Worm (Caenorhabditis elegans) whole organism, young adult: ENCODE measurements around the gene EEED8.3.

Experiments used
- C17E4.6 ChIP-seq: fragments of 200-800 bp; sonication (Bioruptor generic); IDR thresholded peaks from 2 replicates; pipeline ENCODE4 v1.3.6; 2022; ENCODE audit warnings: missing genetic modification reagents, missing genetic modification characterization, missing compliant biosample characterization
- D2030.7 ChIP-seq: fragments of 200-800 bp; sonication (Bioruptor generic); IDR thresholded peaks from 2 replicates; pipeline ENCODE4 v1.3.6; 2022; ENCODE audit warnings: missing genetic modification reagents, missing genetic modification characterization, missing compliant biosample characterization
- F10E7.11 ChIP-seq: sonication (generic microtip); optimal IDR thresholded peaks from 2 replicates; lab custom pipeline; 2017; ENCODE audit warnings: mild to moderate bottlenecking, missing genetic modification characterization, moderate library complexity, missing compliant biosample characterization
- F23B12.7 ChIP-seq: sonication (generic microtip); optimal IDR thresholded peaks from 2 replicates; lab custom pipeline; 2017; ENCODE audit warnings: missing genetic modification characterization, mild to moderate bottlenecking, missing compliant biosample characterization, antibody characterized with exemption, moderate library complexity; ENCODE audit not compliant: insufficient read depth
- F37B4.10 ChIP-seq: fragments of 200-800 bp; sonication (Bioruptor generic); IDR thresholded peaks from 2 replicates; pipeline ENCODE4 v1.3.6; 2022; ENCODE audit warnings: missing genetic modification characterization, missing compliant biosample characterization
- F52B5.7 ChIP-seq: sonication (generic microtip); optimal IDR thresholded peaks from 2 replicates; lab custom pipeline; 2016; ENCODE audit warnings: mild to moderate bottlenecking, missing genetic modification characterization, missing compliant biosample characterization
- K11D2.4 ChIP-seq: fragments of 200-800 bp; sonication (Bioruptor generic); IDR thresholded peaks from 2 replicates; pipeline ENCODE4 v1.3.6; 2022; ENCODE audit warnings: missing genetic modification reagents, missing genetic modification characterization, missing compliant biosample characterization
- K12H6.12 ChIP-seq: fragments of 200-800 bp; sonication (Bioruptor generic); optimal IDR thresholded peaks from 2 replicates; lab custom pipeline; 2018; ENCODE audit warnings: mild to moderate bottlenecking, missing genetic modification characterization, missing compliant biosample characterization
- T07F8.4 ChIP-seq: sonication (generic microtip); optimal IDR thresholded peaks from 2 replicates; lab custom pipeline; 2016; ENCODE audit warnings: mild to moderate bottlenecking, missing genetic modification characterization, moderate library complexity, missing compliant biosample characterization
- T26A5.8 ChIP-seq: sonication (generic microtip); optimal IDR thresholded peaks from 2 replicates; lab custom pipeline; 2016; ENCODE audit warnings: missing genetic modification characterization, missing compliant biosample characterization
- aptf-2 ChIP-seq: fragments of 200-800 bp; sonication (Bioruptor generic); conservative IDR thresholded peaks from 2 replicates; pipeline ENCODE4 v1.3.6; 2022; ENCODE audit warnings: missing genetic modification reagents, missing genetic modification characterization, missing compliant biosample characterization
- atf-7 ChIP-seq: sonication (generic microtip); optimal IDR thresholded peaks from 2 replicates; lab custom pipeline; 2017; ENCODE audit warnings: mild to moderate bottlenecking, missing genetic modification characterization, missing compliant biosample characterization
- attf-3 ChIP-seq: fragments of 200-800 bp; sonication (Bioruptor generic); conservative IDR thresholded peaks from 2 replicates; pipeline ENCODE4 v1.3.6; 2022; ENCODE audit warnings: missing genetic modification reagents, missing genetic modification characterization, missing compliant biosample characterization
- attf-6 ChIP-seq: fragments of 200-800 bp; sonication (Bioruptor generic); IDR thresholded peaks from 2 replicates; pipeline ENCODE4 v1.3.6; 2022; ENCODE audit warnings: missing genetic modification reagents, missing genetic modification characterization, missing compliant biosample characterization
- bed-2 ChIP-seq: fragments of 200-800 bp; sonication (Bioruptor generic); IDR thresholded peaks from 2 replicates; pipeline ENCODE4 v1.3.6; 2022; ENCODE audit warnings: missing genetic modification reagents, missing genetic modification characterization, missing compliant biosample characterization
- ccch-3 ChIP-seq: fragments of 200-800 bp; sonication (Bioruptor generic); optimal IDR thresholded peaks from 2 replicates; lab custom pipeline; 2018; ENCODE audit warnings: mild to moderate bottlenecking, missing genetic modification characterization, missing compliant biosample characterization
- ceh-100 ChIP-seq: fragments of 200-800 bp; sonication (Bioruptor generic); IDR thresholded peaks from 2 replicates; pipeline ENCODE4 v1.3.6; 2022; ENCODE audit warnings: missing genetic modification reagents, missing genetic modification characterization, missing compliant biosample characterization
- ceh-27 ChIP-seq: fragments of 200-800 bp; sonication (Bioruptor generic); optimal IDR thresholded peaks from 2 replicates; lab custom pipeline; 2018; ENCODE audit warnings: mild to moderate bottlenecking, missing genetic modification characterization, moderate library complexity, missing compliant biosample characterization
- ceh-58 ChIP-seq: fragments of 200-800 bp; sonication (Bioruptor generic); IDR thresholded peaks from 2 replicates; pipeline ENCODE4 v1.3.6; 2022; ENCODE audit warnings: missing genetic modification characterization, missing compliant biosample characterization
- ceh-91 ChIP-seq: fragments of 200-800 bp; sonication (Bioruptor generic); IDR thresholded peaks from 2 replicates; pipeline ENCODE4 v1.3.6; 2022; ENCODE audit warnings: missing genetic modification reagents, missing genetic modification characterization, missing compliant biosample characterization
- dpl-1 ChIP-seq: fragments of 150-350 bp; optimal IDR thresholded peaks from 2 replicates; lab custom pipeline; 2014; ENCODE audit warnings: missing biosample characterization, missing genetic modification reagents, missing genetic modification characterization
- egrh-3 ChIP-seq: fragments of 200-800 bp; sonication (Bioruptor generic); IDR thresholded peaks from 2 replicates; pipeline ENCODE4 v1.3.6; 2022; ENCODE audit warnings: missing genetic modification reagents, missing genetic modification characterization, missing compliant biosample characterization
- ets-4 ChIP-seq: fragments of 200-800 bp; sonication (Bioruptor generic); optimal IDR thresholded peaks from 2 replicates; lab custom pipeline; 2018; ENCODE audit warnings: mild to moderate bottlenecking, missing genetic modification characterization, missing compliant biosample characterization
- fkh-3 ChIP-seq: sonication (generic microtip); optimal IDR thresholded peaks from 2 replicates; lab custom pipeline; 2016; ENCODE audit warnings: mild to moderate bottlenecking, missing genetic modification characterization, missing compliant biosample characterization
- hmg-20 ChIP-seq: fragments of 200-800 bp; sonication (Bioruptor generic); IDR thresholded peaks from 2 replicates; pipeline ENCODE4 v1.3.6; 2022; ENCODE audit warnings: missing genetic modification reagents, missing genetic modification characterization, missing compliant biosample characterization
- lin-26 ChIP-seq: fragments of 200-800 bp; sonication (Bioruptor generic); IDR thresholded peaks from 2 replicates; pipeline ENCODE4 v1.3.6; 2022; ENCODE audit warnings: missing genetic modification reagents, missing genetic modification characterization, missing compliant biosample characterization
- lin-40 ChIP-seq: sonication (generic microtip); optimal IDR thresholded peaks from 2 replicates; lab custom pipeline; 2016; ENCODE audit warnings: missing genetic modification characterization, mild to moderate bottlenecking, missing compliant biosample characterization, missing genotype, missing genetic modification reagents
- lir-1 ChIP-seq: fragments of 200-800 bp; sonication (Bioruptor generic); conservative IDR thresholded peaks from 2 replicates; pipeline ENCODE4 v1.3.6; 2022; ENCODE audit warnings: missing genetic modification reagents, missing genetic modification characterization, missing compliant biosample characterization
- lsl-1 ChIP-seq: fragments of 200-800 bp; sonication (Bioruptor generic); optimal IDR thresholded peaks from 2 replicates; lab custom pipeline; 2018; ENCODE audit warnings: mild to moderate bottlenecking, missing genetic modification characterization, moderate library complexity, missing compliant biosample characterization
- madf-10 ChIP-seq: sonication (generic microtip); optimal IDR thresholded peaks from 2 replicates; lab custom pipeline; 2016; ENCODE audit warnings: mild to moderate bottlenecking, missing genetic modification characterization, missing compliant biosample characterization
- madf-3 ChIP-seq: fragments of 200-800 bp; sonication (Bioruptor generic); IDR thresholded peaks from 2 replicates; pipeline ENCODE4 v1.3.6; 2022; ENCODE audit warnings: missing genetic modification reagents, missing genetic modification characterization, missing compliant biosample characterization
- mes-4 ChIP-seq: sonication (generic microtip); optimal IDR thresholded peaks from 2 replicates; lab custom pipeline; 2016; ENCODE audit warnings: missing genotype, missing genetic modification characterization, missing compliant biosample characterization
- nfya-1 ChIP-seq: sonication (generic microtip); optimal IDR thresholded peaks from 2 replicates; lab custom pipeline; 2017; ENCODE audit warnings: antibody characterized with exemption, missing compliant biosample characterization, missing genetic modification characterization, borderline replicate concordance; ENCODE audit not compliant: insufficient read depth
- pha-4 ChIP-seq: fragments of 150-350 bp; sonication (generic microtip); optimal IDR thresholded peaks from 2 replicates; lab custom pipeline; 2014; ENCODE audit warnings: missing biosample characterization, missing genetic modification reagents, missing genetic modification characterization
- rcor-1 ChIP-seq: fragments of 200-800 bp; sonication (Bioruptor generic); IDR thresholded peaks from 2 replicates; pipeline ENCODE4 v1.3.6; 2022; ENCODE audit warnings: missing genetic modification reagents, missing genetic modification characterization, missing compliant biosample characterization
- snpc-1.1 ChIP-seq: sonication (generic microtip); optimal IDR thresholded peaks from 2 replicates; lab custom pipeline; 2017; ENCODE audit warnings: missing genetic modification characterization, mild to moderate bottlenecking, missing compliant biosample characterization, antibody characterized with exemption, moderate library complexity, missing genotype, missing genetic modification reagents; ENCODE audit not compliant: insufficient read depth
- tbp1 ChIP-seq: fragments of 200-800 bp; sonication (Bioruptor generic); optimal IDR thresholded peaks from 2 replicates; lab custom pipeline; 2018; ENCODE audit warnings: mild to moderate bottlenecking, missing genetic modification characterization, missing compliant biosample characterization
- zfh-2 ChIP-seq: fragments of 200-800 bp; sonication (Bioruptor generic); conservative IDR thresholded peaks from 2 replicates; pipeline ENCODE4 v1.3.6; 2022; ENCODE audit warnings: missing genetic modification reagents, missing genetic modification characterization, missing compliant biosample characterization
- ztf-18 ChIP-seq: sonication (generic microtip); optimal IDR thresholded peaks from 2 replicates; lab custom pipeline; 2016; ENCODE audit warnings: missing genotype, mild to moderate bottlenecking, missing genetic modification characterization, missing compliant biosample characterization
- ztf-26 ChIP-seq: sonication (generic microtip); optimal IDR thresholded peaks from 2 replicates; lab custom pipeline; 2017; ENCODE audit warnings: missing genetic modification characterization, missing compliant biosample characterization
- ztf-28 ChIP-seq: fragments of 200-800 bp; sonication (Bioruptor generic); IDR thresholded peaks from 2 replicates; pipeline ENCODE4 v1.3.6; 2022; ENCODE audit warnings: missing genetic modification reagents, missing genetic modification characterization, missing compliant biosample characterization
- ztf-3 ChIP-seq: fragments of 200-800 bp; sonication (Bioruptor generic); optimal IDR thresholded peaks from 2 replicates; lab custom pipeline; 2018; ENCODE audit warnings: mild to moderate bottlenecking, missing genetic modification characterization, missing compliant biosample characterization
- ztf-6 ChIP-seq: fragments of 200-800 bp; sonication (Bioruptor generic); IDR thresholded peaks from 2 replicates; pipeline ENCODE4 v1.3.6; 2022; ENCODE audit warnings: missing genetic modification reagents, missing genetic modification characterization, missing compliant biosample characterization

Gene EEED8.3

ce11 chrII:5365645-5366044 lies 48.4 kb upstream of the EEED8.3 start, which contains the start of gene F09E5.16:
TSS of gene F09E5.16 (minus strand) at chrII:5365745.
- no peak for TF ChIP-seq fkh-3 (tag; lab: Kevin White, UChicago)
- no peak for TF ChIP-seq F23B12.7 (tag; lab: Kevin White, UChicago)

ce11 chrII:5370641-5371040 lies 43.4 kb upstream of the EEED8.3 start, which contains the start of gene F09E5.12:
TSS of gene F09E5.12 (minus strand) at chrII:5370741.
- TF ChIP-seq ets-4 (GFP tag; lab: Kevin White, UChicago) (no peak), lin-40 (tag; lab: Kevin White, UChicago) (no peak), mes-4 (tag; lab: Kevin White, UChicago) (no peak), aptf-2 (GFP tag; lab: Robert Waterston, UW) (no peak), madf-3 (GFP tag; lab: Robert Waterston, UW) (no peak), F10E7.11 (no peak), atf-7 (tag; lab: Kevin White, UChicago) (no peak), F52B5.7 (no peak), pha-4 (tag; lab: Kevin White, UChicago) (no peak), K11D2.4 (GFP tag; lab: Robert Waterston, UW) (no peak), nfya-1 (tag; lab: Kevin White, UChicago) (no peak), rcor-1 (GFP tag; lab: Robert Waterston, UW) (no peak), C17E4.6 (no peak), attf-6 (GFP tag; lab: Robert Waterston, UW) (no peak), ztf-6 (GFP tag; lab: Robert Waterston, UW) (no peak), lin-26 (GFP tag; lab: Robert Waterston, UW) (no peak), hmg-20 (no peak), zfh-2 (GFP tag; lab: Robert Waterston, UW) (no peak), egrh-3 (GFP tag; lab: Robert Waterston, UW) (no peak), ceh-58 (GFP tag; lab: Robert Waterston, UW) (no peak)

DNA sequence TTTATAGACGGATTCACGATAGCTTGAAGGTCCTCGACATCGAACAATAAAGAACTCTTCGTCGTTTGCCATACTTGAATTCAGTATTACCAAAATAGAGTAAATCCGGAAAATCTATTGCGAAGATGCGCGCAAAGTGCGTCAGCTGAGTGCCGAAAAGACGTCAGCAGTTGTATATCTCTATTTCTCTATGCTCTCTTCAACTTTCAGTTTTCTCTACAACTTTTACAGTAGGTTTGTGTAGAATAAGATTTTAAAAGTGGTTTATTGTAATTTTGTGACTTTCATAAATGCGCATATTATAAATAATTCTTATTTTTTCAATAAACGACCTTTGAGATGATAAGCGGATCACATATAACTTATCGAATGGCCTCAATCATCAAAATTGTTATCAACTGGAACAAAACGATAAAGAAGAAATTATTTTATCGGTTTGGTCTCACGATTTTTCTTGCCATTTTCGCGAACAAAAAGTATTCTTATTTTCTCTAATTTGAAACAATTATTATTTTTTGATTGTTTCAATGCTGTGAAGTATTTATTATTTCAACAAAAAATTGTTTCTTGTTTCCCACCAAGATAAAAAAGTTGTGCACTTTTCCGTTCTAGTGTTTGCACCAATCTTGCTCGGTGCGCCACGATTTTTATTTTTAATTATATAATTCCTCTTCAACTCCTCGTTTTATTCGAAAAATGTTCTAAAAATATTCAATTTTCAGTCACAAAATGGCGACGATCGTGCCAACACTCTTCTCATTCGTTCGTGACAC lies 40.6 kb upstream of the EEED8.3 start, which contains the start of the genes agt-2 and F09E5.3:
agt-2 (minus strand) TSS at position 553 of the 773 bp plus-strand sequence.
F09E5.3 (plus strand) TSS at position 723 of the 773 bp plus-strand sequence.
- TF ChIP-seq ceh-91 (GFP tag; lab: Robert Waterston, UW), result peak; percentile 37; the same call in 1 of the 2 replicates
- no peak for TF ChIP-seq ccch-3 (GFP tag; lab: Kevin White, UChicago)
- no peak for TF ChIP-seq ztf-3 (GFP tag; lab: Kevin White, UChicago)
- no peak for TF ChIP-seq F37B4.10 (GFP tag; lab: Robert Waterston, UW)
- peak; percentile 58 for TF ChIP-seq ztf-26 (tag; lab: Kevin White, UChicago)
- peak; percentile 71 for TF ChIP-seq lsl-1 (GFP tag; lab: Kevin White, UChicago)
- TF ChIP-seq lir-1 (GFP tag; lab: Robert Waterston, UW), result peak; percentile 67
- no peak for TF ChIP-seq T07F8.4 (tag; lab: Kevin White, UChicago)
- peak; percentile 49 for TF ChIP-seq madf-10 (tag; lab: Kevin White, UChicago)
- peak; percentile 55; the same call in 1 of the 2 replicates for TF ChIP-seq lin-26 (GFP tag; lab: Robert Waterston, UW)
- peak; percentile 75 for TF ChIP-seq K12H6.12 (tag; lab: Kevin White, UChicago)
- TF ChIP-seq ztf-28 (GFP tag; lab: Robert Waterston, UW), result no peak
- peak; percentile 61 for TF ChIP-seq pha-4 (tag; lab: Kevin White, UChicago)
- TF ChIP-seq attf-3 (GFP tag; lab: Robert Waterston, UW), result peak; percentile 59
- TF ChIP-seq tbp1 (GFP tag; lab: Kevin White, UChicago), result peak; percentile 61
- TF ChIP-seq T26A5.8 (tag; lab: Kevin White, UChicago), result no peak
- TF ChIP-seq C17E4.6, result peak; percentile 58; the same call in 1 of the 2 replicates
- TF ChIP-seq snpc-1.1 (tag; lab: Kevin White, UChicago), result peak; percentile 7
- TF ChIP-seq zfh-2 (GFP tag; lab: Robert Waterston, UW), result no peak
- TF ChIP-seq bed-2, result no peak
- 0 out of 2 replicates have a peak, but pooled peaks have one; percentile 55 for TF ChIP-seq D2030.7 (GFP tag; lab: Robert Waterston, UW)
- peak; percentile 45 for TF ChIP-seq dpl-1 (GFP tag; lab: Kevin White, UChicago)
- peak; percentile 50; the same call in 1 of the 2 replicates for TF ChIP-seq hmg-20
- peak; percentile 96 for TF ChIP-seq ztf-18 (tag; lab: Kevin White, UChicago)
- peak; percentile 68 for TF ChIP-seq ceh-100
- TF ChIP-seq ceh-27 (GFP tag; lab: Kevin White, UChicago), result peak; percentile 80
- TF ChIP-seq ets-4 (GFP tag; lab: Kevin White, UChicago), result peak; percentile 12
